Fruit fly (Drosophila melanogaster) whole organism, wandering third instar larva: ENCODE data around the gene CG6055.

ENCODE experiments used
- Abd-B ChIP-seq: fragments of >200 bp; optimal IDR thresholded peaks from 2 replicates; lab custom pipeline; 2017; ENCODE audit warnings: missing biosample characterization, missing genetic modification characterization
- CG32264 ChIP-seq: fragments of 200-800 bp; sonication (Bioruptor generic); optimal IDR thresholded peaks from 2 replicates; lab custom pipeline; 2016; ENCODE audit warnings: missing biosample characterization, missing genetic modification characterization
- CG9705 ChIP-seq: fragments of 200-800 bp; sonication (Bioruptor generic); optimal IDR thresholded peaks from 2 replicates; lab custom pipeline; 2018; ENCODE audit warnings: missing biosample characterization, mild to moderate bottlenecking, missing genetic modification characterization
- CrebA ChIP-seq: fragments of 200-800 bp; sonication (Bioruptor generic); optimal IDR thresholded peaks from 2 replicates; lab custom pipeline; 2016; ENCODE audit warnings: missing biosample characterization, mild to moderate bottlenecking, missing genetic modification characterization, borderline replicate concordance
- Dfd ChIP-seq: fragments of >200 bp; optimal IDR thresholded peaks from 2 replicates; lab custom pipeline; 2017; ENCODE audit warnings: missing biosample characterization, missing genetic modification characterization
- Dif ChIP-seq: fragments of 200-275, 200-300 bp; sonication (Bioruptor generic); optimal IDR thresholded peaks from 2 replicates; lab custom pipeline; 2018; ENCODE audit warnings: missing biosample characterization, missing genetic modification characterization; ENCODE audit not compliant: partially characterized antibody
- GATAd ChIP-seq: sonication (Bioruptor generic); optimal IDR thresholded peaks from 2 replicates; lab custom pipeline; 2016; ENCODE audit warnings: missing biosample characterization, missing genetic modification characterization
- HLH106 ChIP-seq: fragments of 200-800 bp; optimal IDR thresholded peaks from 3 replicates; lab custom pipeline; 2019; ENCODE audit warnings: missing biosample characterization, mild to moderate bottlenecking, missing genetic modification characterization, moderate library complexity
- Hnf4 ChIP-seq: fragments of 200-800 bp; sonication (Bioruptor generic); optimal IDR thresholded peaks from 2 replicates; lab custom pipeline; 2016; ENCODE audit warnings: missing biosample characterization, mild to moderate bottlenecking, missing genetic modification characterization
- Hr78 ChIP-seq: fragments of >200 bp; optimal IDR thresholded peaks from 2 replicates; lab custom pipeline; 2017; ENCODE audit warnings: missing biosample characterization, missing genetic modification characterization
- Hr83 ChIP-seq: fragments of 200-300 bp; sonication (Bioruptor generic); optimal IDR thresholded peaks from 2 replicates; lab custom pipeline; 2016; ENCODE audit warnings: missing biosample characterization, mild to moderate bottlenecking, missing genetic modification characterization, moderate library complexity; ENCODE audit not compliant: poor library complexity, severe bottlenecking
- Jra ChIP-seq: sonication (Bioruptor generic); optimal IDR thresholded peaks from 2 replicates; lab custom pipeline; 2016; ENCODE audit warnings: missing biosample characterization, missing genetic modification characterization
- Mio ChIP-seq: sonication (Bioruptor generic); optimal IDR thresholded peaks from 2 replicates; lab custom pipeline; 2016; ENCODE audit warnings: missing biosample characterization, missing genetic modification characterization
- Myc ChIP-seq: fragments of >200 bp; optimal IDR thresholded peaks from 2 replicates; lab custom pipeline; 2017
- N ChIP-seq: fragments of >200 bp; optimal IDR thresholded peaks from 2 replicates; lab custom pipeline; 2018; ENCODE audit warnings: missing biosample characterization, missing external identifiers, missing genetic modification characterization
- OdsH ChIP-seq: fragments of 200-800 bp; sonication (Bioruptor generic); optimal IDR thresholded peaks from 2 replicates; lab custom pipeline; 2016; ENCODE audit warnings: missing biosample characterization, mild to moderate bottlenecking, missing genetic modification characterization
- Rel ChIP-seq, 2 experiments: fragments of 200-800 bp; sonication (Bioruptor generic) in 1 of 2; optimal IDR thresholded peaks; 2 replicates in 1 of 2; 3 replicates in 1 of 2; lab custom pipeline; 2016 to 2019; ENCODE audit warnings: mild to moderate bottlenecking in 2 of 2, missing biosample characterization in 2 of 2, missing genetic modification characterization in 2 of 2, moderate library complexity in 1 of 2
- Sp1 ChIP-seq: fragments of 200-800 bp; sonication (Bioruptor generic); optimal IDR thresholded peaks from 3 replicates; lab custom pipeline; 2019; ENCODE audit warnings: missing biosample characterization, mild to moderate bottlenecking, missing genetic modification characterization, moderate library complexity
- Vsx2 ChIP-seq: fragments of 200-300, 225-300 bp; sonication (Bioruptor generic); optimal IDR thresholded peaks from 2 replicates; lab custom pipeline; 2018; ENCODE audit warnings: missing biosample characterization, missing genetic modification characterization; ENCODE audit not compliant: partially characterized antibody
- br ChIP-seq: fragments of 200-800 bp; sonication (Bioruptor generic); optimal IDR thresholded peaks from 2 replicates; lab custom pipeline; 2016; ENCODE audit warnings: missing biosample characterization, missing genetic modification characterization
- brk ChIP-seq: fragments of 200-800 bp; sonication (Bioruptor generic); optimal IDR thresholded peaks from 2 replicates; lab custom pipeline; 2016; ENCODE audit warnings: missing biosample characterization, mild to moderate bottlenecking, missing genetic modification characterization
- dl ChIP-seq, 2 experiments: fragments of 175-275, 200-275 bp in 1 of 2; fragments of 200-275 bp in 1 of 2; sonication (Bioruptor generic); optimal IDR thresholded peaks; lab custom pipeline; 2018; ENCODE audit warnings: mild to moderate bottlenecking in 2 of 2, missing biosample characterization in 2 of 2, missing genetic modification characterization in 2 of 2, moderate library complexity in 2 of 2; ENCODE audit not compliant: partially characterized antibody in 2 of 2, insufficient read depth in 1 of 2
- dmrt93B ChIP-seq: fragments of 200-800 bp; sonication (Bioruptor generic); optimal IDR thresholded peaks from 2 replicates; lab custom pipeline; 2018; ENCODE audit warnings: missing biosample characterization, mild to moderate bottlenecking, missing genetic modification characterization
- dsf ChIP-seq: sonication (Bioruptor generic); optimal IDR thresholded peaks from 2 replicates; lab custom pipeline; 2016; ENCODE audit warnings: missing biosample characterization, missing genetic modification characterization, borderline replicate concordance
- ey ChIP-seq: fragments of 200-800 bp; sonication (Bioruptor generic); optimal IDR thresholded peaks from 2 replicates; lab custom pipeline; 2016; ENCODE audit warnings: missing biosample characterization, missing genetic modification characterization
- foxo ChIP-seq, 2 experiments: fragments of 200-800 bp; sonication (Bioruptor generic); optimal IDR thresholded peaks; 2 replicates in 1 of 2; 3 replicates in 1 of 2; lab custom pipeline; 2016 to 2017; ENCODE audit warnings: missing biosample characterization in 2 of 2, missing genetic modification characterization in 2 of 2
- fru ChIP-seq: fragments of 200-800 bp; sonication (Bioruptor generic); optimal IDR thresholded peaks from 3 replicates; lab custom pipeline; 2016; ENCODE audit warnings: missing biosample characterization, mild to moderate bottlenecking, missing genetic modification characterization
- h ChIP-seq: fragments of 200-800 bp; sonication (Bioruptor generic); optimal IDR thresholded peaks from 3 replicates; lab custom pipeline; 2016; ENCODE audit warnings: missing biosample characterization, mild to moderate bottlenecking, missing genetic modification characterization
- jim ChIP-seq: fragments of 175-275, 200-325 bp; sonication (Bioruptor generic); optimal IDR thresholded peaks from 2 replicates; lab custom pipeline; 2016; ENCODE audit warnings: missing biosample characterization, mild to moderate bottlenecking, missing genetic modification characterization
- lola ChIP-seq: fragments of >200 bp; optimal IDR thresholded peaks from 2 replicates; lab custom pipeline; 2017; ENCODE audit warnings: missing biosample characterization, missing genetic modification characterization
- pan ChIP-seq: fragments of >200 bp; optimal IDR thresholded peaks from 2 replicates; lab custom pipeline; 2017
- psq ChIP-seq: fragments of 200-800 bp; sonication (Bioruptor generic); optimal IDR thresholded peaks from 3 replicates; lab custom pipeline; 2017; ENCODE audit warnings: missing biosample characterization, mild to moderate bottlenecking, missing genetic modification characterization, moderate library complexity
- rgr ChIP-seq: fragments of 200-800 bp; sonication (Bioruptor generic); optimal IDR thresholded peaks from 3 replicates; lab custom pipeline; 2016; ENCODE audit warnings: missing biosample characterization, mild to moderate bottlenecking, missing genetic modification characterization
- sage ChIP-seq: fragments of 200-800 bp; sonication (Bioruptor generic); optimal IDR thresholded peaks from 2 replicates; lab custom pipeline; 2016; ENCODE audit warnings: missing biosample characterization, mild to moderate bottlenecking, missing genetic modification characterization
- sv ChIP-seq: fragments of 200-800 bp; sonication (Bioruptor generic); optimal IDR thresholded peaks from 3 replicates; lab custom pipeline; 2016; ENCODE audit warnings: missing biosample characterization, missing genetic modification characterization
- tai ChIP-seq: sonication (Bioruptor generic); optimal IDR thresholded peaks from 2 replicates; lab custom pipeline; 2016; ENCODE audit warnings: missing biosample characterization, missing genetic modification characterization
- usp ChIP-seq: fragments of >200 bp; optimal IDR thresholded peaks from 2 replicates; lab custom pipeline; 2017; ENCODE audit warnings: missing biosample characterization, missing genetic modification characterization
- woc ChIP-seq: sonication (Bioruptor generic); optimal IDR thresholded peaks from 2 replicates; lab custom pipeline; 2016; ENCODE audit warnings: missing biosample characterization, mild to moderate bottlenecking, missing genetic modification characterization

CG6055 gene

DNA sequence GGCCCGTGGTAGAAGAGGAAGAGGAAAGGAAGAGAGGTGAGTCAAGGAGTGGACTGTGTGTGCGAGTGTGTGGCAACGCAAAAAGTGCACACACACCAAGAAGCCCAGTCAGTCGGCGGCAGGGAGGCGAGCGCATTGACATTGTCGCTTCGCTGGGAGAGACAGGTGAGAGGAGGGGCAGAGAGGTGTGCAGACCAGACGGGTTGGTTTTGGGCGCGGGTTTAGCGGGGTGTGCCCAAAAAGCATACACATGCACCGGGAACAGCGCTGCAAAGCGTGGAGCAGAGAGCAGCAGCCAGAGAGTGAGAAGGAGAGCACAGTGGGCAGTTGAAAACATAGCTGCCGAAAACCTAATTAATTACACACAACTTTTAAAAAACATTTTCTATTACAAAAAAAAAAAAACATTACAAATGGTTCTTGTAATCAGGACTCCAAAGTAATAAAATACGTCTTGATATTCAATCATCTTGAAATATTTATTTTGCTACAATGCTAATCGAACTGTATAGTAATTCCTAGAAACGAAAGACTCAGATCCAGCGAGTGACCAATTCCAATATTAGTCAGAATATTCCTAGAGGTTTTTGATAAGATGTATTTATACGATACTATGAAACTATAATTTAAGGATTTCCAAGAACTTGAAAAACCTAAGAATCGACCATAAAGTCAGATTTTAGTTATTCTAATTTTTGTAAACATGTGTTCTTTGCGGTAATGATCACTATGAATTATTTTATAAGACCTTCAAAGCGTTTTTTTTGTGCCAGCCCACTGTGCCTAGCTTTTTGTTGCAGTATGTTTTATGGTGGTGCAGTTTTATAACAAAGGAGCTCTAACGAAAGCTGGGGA is 43.7 kb upstream of the CG6055 start:
- TF ChIP-seq N (GFP tag; lab: Kevin White, UChicago), result peak; percentile 23
- TF ChIP-seq OdsH (GFP tag; lab: Kevin White, UChicago), result peak; percentile 60
- no peak for TF ChIP-seq sv (GFP tag; lab: Kevin White, UChicago)
- peak; percentile 77 for TF ChIP-seq woc (GFP tag; lab: Kevin White, UChicago)
- TF ChIP-seq ey (GFP tag; lab: Kevin White, UChicago), result peak; percentile 69
- TF ChIP-seq jim (GFP tag; lab: Kevin White, UChicago), result peak; percentile 75
- peak; percentile 84 for TF ChIP-seq psq
- TF ChIP-seq Hnf4 (GFP tag; lab: Kevin White, UChicago), result peak; percentile 66
- TF ChIP-seq br, result no peak
- TF ChIP-seq Sp1 (GFP tag; lab: Kevin White, UChicago), result peak; percentile 74
- TF ChIP-seq dl (GFP tag; optimal IDR thresholded peaks at IDR 0.05; lab: Kevin White, UChicago; ENCODE audit: insufficient read depth in 1 of 2, partially characterized antibody in 2 of 2), result peak; percentile 69 to 73
- TF ChIP-seq GATAd (GFP tag; lab: Kevin White, UChicago), result no peak
- peak in 1 of 2 experiments; percentile 74 for TF ChIP-seq foxo (GFP tag; optimal IDR thresholded peaks at IDR 0.05; lab: Kevin White, UChicago)
- TF ChIP-seq CG9705, result peak; percentile 11
- TF ChIP-seq brk (GFP tag; lab: Kevin White, UChicago), result no peak
- no peak for TF ChIP-seq Abd-B (GFP tag; lab: Kevin White, UChicago)
- no peak for TF ChIP-seq sage (GFP tag; lab: Kevin White, UChicago)
- TF ChIP-seq lola (GFP tag; lab: Kevin White, UChicago), result no peak
- no peak for TF ChIP-seq dsf (GFP tag; lab: Kevin White, UChicago)
- TF ChIP-seq h (GFP tag; lab: Kevin White, UChicago), result peak; percentile 41
- TF ChIP-seq pan (lab: Kevin White, UChicago), result no peak
- TF ChIP-seq Hr83 (GFP tag; lab: Kevin White, UChicago), result peak; percentile 98
- no peak for TF ChIP-seq Mio (GFP tag; lab: Kevin White, UChicago)
- no peak for TF ChIP-seq Myc
- TF ChIP-seq Dfd (GFP tag; lab: Kevin White, UChicago), result no peak
- TF ChIP-seq CrebA (GFP tag; lab: Kevin White, UChicago), result no peak
- TF ChIP-seq CG32264, result no peak
- TF ChIP-seq fru, result peak; percentile 64
- TF ChIP-seq rgr (GFP tag; lab: Kevin White, UChicago), result peak; percentile 66
- peak; percentile 55 for TF ChIP-seq dmrt93B
- no peak for TF ChIP-seq Rel (GFP tag; optimal IDR thresholded peaks at IDR 0.05; lab: Kevin White, UChicago)
- TF ChIP-seq Rel (tag; optimal IDR thresholded peaks at IDR 0.05; lab: Kevin White, UChicago), result peak; percentile 75
- TF ChIP-seq Dif (GFP tag; lab: Kevin White, UChicago), result peak; percentile 92
- TF ChIP-seq Jra (GFP tag; lab: Kevin White, UChicago), result peak; percentile 94
- TF ChIP-seq usp (GFP tag; lab: Kevin White, UChicago), result no peak
- no peak for TF ChIP-seq Hr78 (GFP tag; lab: Kevin White, UChicago)
- peak; percentile 78 for TF ChIP-seq tai (GFP tag; lab: Kevin White, UChicago)
- TF ChIP-seq Vsx2 (GFP tag; lab: Kevin White, UChicago), result peak; percentile 52
- peak; percentile 64 for TF ChIP-seq HLH106 (tag; lab: Kevin White, UChicago)

- TF ChIP-seq CG32264 (no peak), woc (GFP tag; lab: Kevin White, UChicago) (peak; percentile 93), jim (GFP tag; lab: Kevin White, UChicago) (peak; percentile 92), lola (GFP tag; lab: Kevin White, UChicago) (no peak), CrebA (GFP tag; lab: Kevin White, UChicago) (peak; percentile 64), HLH106 (tag; lab: Kevin White, UChicago) (peak; percentile 89), Hnf4 (GFP tag; lab: Kevin White, UChicago) (peak; percentile 79), pan (lab: Kevin White, UChicago) (no peak), dsf (GFP tag; lab: Kevin White, UChicago) (no peak), h (GFP tag; lab: Kevin White, UChicago) (peak; percentile 89), fru (peak; percentile 77), tai (GFP tag; lab: Kevin White, UChicago) (peak; percentile 65), Dif (GFP tag; lab: Kevin White, UChicago) (peak; percentile 76), ey (GFP tag; lab: Kevin White, UChicago) (peak; percentile 77), Rel (GFP tag; optimal IDR thresholded peaks at IDR 0.05; lab: Kevin White, UChicago) (no peak), Rel (tag; optimal IDR thresholded peaks at IDR 0.05; lab: Kevin White, UChicago) (peak; percentile 77), sv (GFP tag; lab: Kevin White, UChicago) (no peak), rgr (GFP tag; lab: Kevin White, UChicago) (peak; percentile 77), psq (peak; percentile 65), foxo (GFP tag; optimal IDR thresholded peaks at IDR 0.05; lab: Kevin White, UChicago) (peak in 1 of 2 experiments; percentile 88), Hr78 (GFP tag; lab: Kevin White, UChicago) (no peak), Dfd (GFP tag; lab: Kevin White, UChicago) (peak; percentile 49), Mio (GFP tag; lab: Kevin White, UChicago) (no peak), br (peak; percentile 86), OdsH (GFP tag; lab: Kevin White, UChicago) (peak; percentile 83), CG9705 (peak; percentile 76), Abd-B (GFP tag; lab: Kevin White, UChicago) (no peak), Sp1 (GFP tag; lab: Kevin White, UChicago) (peak; percentile 81), sage (GFP tag; lab: Kevin White, UChicago) (peak; percentile 60), dmrt93B (peak; percentile 42), Myc (peak; percentile 33), usp (GFP tag; lab: Kevin White, UChicago) (no peak), Vsx2 (GFP tag; lab: Kevin White, UChicago) (no peak), N (GFP tag; lab: Kevin White, UChicago) (no peak), dl (GFP tag; optimal IDR thresholded peaks at IDR 0.05; lab: Kevin White, UChicago; ENCODE audit: insufficient read depth in 1 of 2, partially characterized antibody in 2 of 2) (peak in 1 of 2 experiments; percentile 67), Jra (GFP tag; lab: Kevin White, UChicago) (peak; percentile 77)
Observed at dm6 chr2L:7423333-7423895, 42.9 kb upstream of the CG6055 start.
